Fruit fly (Drosophila melanogaster): ENCODE data around the gene Stip1.
A peak's percentile ranks its signal among the peaks of the same experiment; 100 is the strongest.

Stip1 gene

DNA sequence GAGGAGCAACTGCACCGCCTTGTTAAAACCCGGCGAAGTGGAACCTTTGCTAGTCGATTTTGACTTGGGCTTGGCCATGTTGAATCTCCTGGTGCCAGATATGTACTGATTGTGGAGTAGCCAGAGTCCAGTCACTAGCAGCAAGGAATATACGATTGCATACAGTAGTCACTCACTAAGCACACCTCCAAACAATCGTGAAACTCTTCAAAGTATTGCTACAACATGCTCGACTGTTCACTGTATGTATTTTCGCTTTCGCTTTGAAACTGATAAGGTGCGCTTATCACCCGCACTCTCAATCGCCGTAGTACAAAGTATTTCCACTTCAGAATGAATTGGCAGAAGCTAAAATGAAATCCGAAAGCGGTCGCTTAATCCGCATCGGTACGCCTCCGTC, 8.5 kb upstream of the Stip1 start (continued):
- TF ChIP-seq ro (GFP tag; IDR thresholded peaks at IDR 0.05): no peak
- no peak for TF ChIP-seq CG42726 (GFP tag; IDR thresholded peaks at IDR 0.05; ENCODE audit: partially characterized antibody)
- no peak for TF ChIP-seq CG10274 (GFP tag; optimal IDR thresholded peaks at IDR 0.05)
- peak; percentile 65 for TF ChIP-seq CG12219 (GFP tag; optimal IDR thresholded peaks at IDR 0.05)
- peak; percentile 62 for TF ChIP-seq zfh2 (GFP tag; optimal IDR thresholded peaks at IDR 0.05)
- peak; percentile 10 for TF ChIP-seq CG12299 (tag; optimal IDR thresholded peaks at IDR 0.05)
- peak; percentile 14 for TF ChIP-seq Six4 (GFP tag; optimal IDR thresholded peaks at IDR 0.05)
- TF ChIP-seq CG14050 (GFP tag; IDR thresholded peaks at IDR 0.05): peak; percentile 41; the same call in 1 of the 3 replicates
- no peak for TF ChIP-seq Dll (GFP tag; IDR thresholded peaks at IDR 0.05; ENCODE audit: partially characterized antibody)
- no peak for TF ChIP-seq prd (optimal IDR thresholded peaks at IDR 0.05)
- TF ChIP-seq prd (GFP tag; IDR thresholded peaks at IDR 0.05): peak; percentile 75
- TF ChIP-seq Atf6 (GFP tag; IDR thresholded peaks at IDR 0.05): peak; percentile 82
- TF ChIP-seq D19B (GFP tag; optimal IDR thresholded peaks at IDR 0.05): peak; percentile 49
- no peak for TF ChIP-seq dmrt11E (tag; optimal IDR thresholded peaks at IDR 0.05)
- TF ChIP-seq Usf (GFP tag; optimal IDR thresholded peaks at IDR 0.05): peak; percentile 35
- no peak for TF ChIP-seq gfzf (GFP tag; optimal IDR thresholded peaks at IDR 0.05)
- peak; percentile 62 for TF ChIP-seq az2 (GFP tag; optimal IDR thresholded peaks at IDR 0.05)
- TF ChIP-seq pros (GFP tag; optimal IDR thresholded peaks at IDR 0.05): no peak
- peak; percentile 92 for TF ChIP-seq lab (GFP tag; optimal IDR thresholded peaks at IDR 0.05)
- no peak for TF ChIP-seq CG1529 (GFP tag; optimal IDR thresholded peaks at IDR 0.05)
- no peak for TF ChIP-seq Asciz (GFP tag; optimal IDR thresholded peaks at IDR 0.05)
- TF ChIP-seq CG7786 (GFP tag; optimal IDR thresholded peaks at IDR 0.05): peak; percentile 78
- TF ChIP-seq sob (GFP tag; IDR thresholded peaks at IDR 0.05): peak; percentile 83
- TF ChIP-seq CG7271 (tag; optimal IDR thresholded peaks at IDR 0.05): no peak
- TF ChIP-seq twi (tag; optimal IDR thresholded peaks at IDR 0.05): no peak
- TF ChIP-seq CG8089 (GFP tag; optimal IDR thresholded peaks at IDR 0.05): peak; percentile 13
- TF ChIP-seq crp (GFP tag; optimal IDR thresholded peaks at IDR 0.05): no peak
- no peak for TF ChIP-seq Hr39 (optimal IDR thresholded peaks at IDR 0.05)
- TF ChIP-seq Fer1 (GFP tag; optimal IDR thresholded peaks at IDR 0.05): peak; percentile 80
- peak; percentile 74 for TF ChIP-seq CG15269 (tag; optimal IDR thresholded peaks at IDR 0.05)
- TF ChIP-seq CG17186 (GFP tag; optimal IDR thresholded peaks at IDR 0.05): no peak
- peak; percentile 69 for TF ChIP-seq PHDP (tag; optimal IDR thresholded peaks at IDR 0.05)
- peak; percentile 56 for TF ChIP-seq CG11504 (tag; optimal IDR thresholded peaks at IDR 0.05)
- TF ChIP-seq pan (optimal IDR thresholded peaks at IDR 0.05): no peak
- peak in 1 of 2 experiments; percentile 80 for TF ChIP-seq pan (GFP tag; optimal IDR thresholded peaks at IDR 0.05 in 1 of 2, IDR thresholded peaks at IDR 0.05 in 1 of 2)
- no peak for TF ChIP-seq CG43689 (GFP tag; IDR thresholded peaks at IDR 0.05)
- 0 out of 2 replicates have a peak, but pooled peaks have one; percentile 32 for TF ChIP-seq CG14667 (GFP tag; IDR thresholded peaks at IDR 0.05)
- TF ChIP-seq CkIIα-i1 (GFP tag; IDR thresholded peaks at IDR 0.05): no peak
- TF ChIP-seq CG11398 (GFP tag; optimal IDR thresholded peaks at IDR 0.05): peak; percentile 44
- peak; percentile 96 for TF ChIP-seq row (GFP tag; IDR thresholded peaks at IDR 0.05)
- peak; percentile 65 for TF ChIP-seq CG34422 (GFP tag; IDR thresholded peaks at IDR 0.05)
- TF ChIP-seq CG31388 (GFP tag; optimal IDR thresholded peaks at IDR 0.05): peak; percentile 46
- peak; percentile 85 for TF ChIP-seq Hmr (GFP tag; optimal IDR thresholded peaks at IDR 0.05)
- TF ChIP-seq CG8765 (GFP tag; IDR thresholded peaks at IDR 0.05): no peak
- TF ChIP-seq HHEX (GFP tag; optimal IDR thresholded peaks at IDR 0.05): peak; percentile 47
- no peak for TF ChIP-seq CG8478 (optimal IDR thresholded peaks at IDR 0.05)
- TF ChIP-seq CG3163 (GFP tag; optimal IDR thresholded peaks at IDR 0.05): peak; percentile 31
- no peak for TF ChIP-seq Hr78 (GFP tag; optimal IDR thresholded peaks at IDR 0.05)
- peak; percentile 64; the same call in 1 of the 2 replicates for TF ChIP-seq seq (GFP tag; IDR thresholded peaks at IDR 0.05)
- TF ChIP-seq lbe (GFP tag; optimal IDR thresholded peaks at IDR 0.05): peak; percentile 90
- peak; percentile 68 for TF ChIP-seq Aef1 (GFP tag; IDR thresholded peaks at IDR 0.05)
- TF ChIP-seq so (GFP tag; IDR thresholded peaks at IDR 0.05): peak; percentile 70; the same call in 2 of the 3 replicates
